Worm (Caenorhabditis elegans) whole organism, midembryonic: ENCODE data around the gene clec-238.

Source experiments
- T22C8.4 ChIP-seq: fragments of 200-800 bp; sonication (Bioruptor generic); IDR thresholded peaks from 2 replicates; pipeline ENCODE4 v1.3.6; 2022; ENCODE audit warnings: missing genetic modification characterization, missing compliant biosample characterization
- cog-1 ChIP-seq: sonication (generic microtip); optimal IDR thresholded peaks from 2 replicates; lab custom pipeline; 2016; ENCODE audit warnings: missing genetic modification characterization, missing compliant biosample characterization
- flt-1 ChIP-seq: fragments of 200-800 bp; sonication (Bioruptor generic); IDR thresholded peaks from 2 replicates; pipeline ENCODE4 v1.3.6; 2022; ENCODE audit warnings: missing genetic modification characterization, missing compliant biosample characterization
- klf-2 ChIP-seq: fragments of 200-800 bp; sonication (Bioruptor generic); conservative IDR thresholded peaks from 2 replicates; pipeline ENCODE4 v1.3.6; 2022; ENCODE audit warnings: missing genetic modification reagents, missing genetic modification characterization, missing compliant biosample characterization
- med-1 ChIP-seq: sonication (generic microtip); optimal IDR thresholded peaks from 2 replicates; lab custom pipeline; 2017; ENCODE audit warnings: missing genetic modification characterization, mild to moderate bottlenecking, missing compliant biosample characterization, antibody characterized with exemption, missing genetic modification reagents; ENCODE audit not compliant: insufficient read depth
- ref-1 ChIP-seq: fragments of 200-800 bp; sonication (Bioruptor generic); conservative IDR thresholded peaks from 2 replicates; pipeline ENCODE4 v1.3.6; 2022; ENCODE audit warnings: missing genetic modification reagents, missing genetic modification characterization, missing compliant biosample characterization
- tab-1 ChIP-seq: fragments of 200-800 bp; sonication (Bioruptor generic); IDR thresholded peaks from 2 replicates; pipeline ENCODE4 v1.3.6; 2022; ENCODE audit warnings: missing genetic modification characterization, missing compliant biosample characterization
- ztf-23 ChIP-seq: fragments of 200-800 bp; sonication (Bioruptor generic); IDR thresholded peaks from 2 replicates; pipeline ENCODE4 v1.3.6; 2022; ENCODE audit warnings: missing genetic modification reagents, missing genetic modification characterization, missing compliant biosample characterization
- ztf-29 ChIP-seq: fragments of 200-800 bp; sonication (Bioruptor generic); IDR thresholded peaks from 2 replicates; pipeline ENCODE4 v1.3.6; 2022; ENCODE audit warnings: missing genetic modification reagents, missing genetic modification characterization, missing compliant biosample characterization

clec-238 gene

ce11 chrV:16951504-16951903, at the start of gene clec-238:
Gene clec-238 (plus strand): TSS chrV:16951804.
- TF ChIP-seq ref-1: no peak
- TF ChIP-seq med-1 (GFP tag; lab: Kevin White, UChicago): no peak
- no peak for TF ChIP-seq T22C8.4 (GFP tag; lab: Robert Waterston, UW)
- TF ChIP-seq ztf-29: no peak
- TF ChIP-seq flt-1 (GFP tag; lab: Robert Waterston, UW): no peak
- no peak for TF ChIP-seq cog-1 (tag; lab: Kevin White, UChicago)
- TF ChIP-seq ztf-23 (GFP tag; lab: Robert Waterston, UW): no peak
- no peak for TF ChIP-seq tab-1 (GFP tag; lab: Robert Waterston, UW)
- TF ChIP-seq klf-2 (GFP tag; lab: Robert Waterston, UW): no peak

- TF ChIP-seq ztf-29 (no peak), cog-1 (tag; lab: Kevin White, UChicago) (no peak), T22C8.4 (GFP tag; lab: Robert Waterston, UW) (no peak), klf-2 (GFP tag; lab: Robert Waterston, UW) (no peak), ztf-23 (GFP tag; lab: Robert Waterston, UW) (no peak), flt-1 (GFP tag; lab: Robert Waterston, UW) (no peak), med-1 (GFP tag; lab: Kevin White, UChicago) (no peak)
Observed at ce11 chrV:16902726-16903125, 48.9 kb upstream of the clec-238 start, which contains the start of gene srd-68. Gene srd-68 (minus strand): TSS chrV:16902826.

DNA sequence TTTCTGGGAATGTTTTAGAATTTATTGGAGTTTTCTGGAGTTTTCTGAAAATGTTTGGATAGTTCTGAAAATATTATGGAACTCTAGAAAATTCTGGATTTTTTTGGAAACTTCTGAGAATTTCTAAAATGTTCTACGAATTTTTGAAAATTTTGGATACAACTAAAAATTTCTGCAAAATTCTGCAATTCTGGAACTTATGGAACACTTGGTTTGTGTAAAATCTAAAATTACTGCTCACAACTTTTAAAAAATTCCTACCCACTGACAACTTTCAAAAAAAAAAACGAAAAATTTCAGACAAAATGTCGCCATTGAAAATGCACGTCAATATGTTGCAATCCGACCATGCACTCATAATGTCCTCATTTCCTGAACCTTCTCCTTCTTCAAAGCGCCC, 47.0 kb upstream of the clec-238 start, which contains the start of gene nhr-262:
Gene nhr-262, plus strand, starts transcription at position 301 of the 400 bp plus-strand sequence.
- TF ChIP-seq ztf-23 (GFP tag; lab: Robert Waterston, UW): no peak
- no peak for TF ChIP-seq cog-1 (tag; lab: Kevin White, UChicago)
- no peak for TF ChIP-seq med-1 (GFP tag; lab: Kevin White, UChicago)
- TF ChIP-seq flt-1 (GFP tag; lab: Robert Waterston, UW): no peak
- no peak for TF ChIP-seq ref-1
- TF ChIP-seq tab-1 (GFP tag; lab: Robert Waterston, UW): no peak
- TF ChIP-seq ztf-29: no peak
- no peak for TF ChIP-seq klf-2 (GFP tag; lab: Robert Waterston, UW)
- no peak for TF ChIP-seq T22C8.4 (GFP tag; lab: Robert Waterston, UW)

- TF ChIP-seq med-1 (GFP tag; lab: Kevin White, UChicago) (no peak), ref-1 (no peak), ztf-29 (no peak), ztf-23 (GFP tag; lab: Robert Waterston, UW) (no peak), cog-1 (tag; lab: Kevin White, UChicago) (no peak), flt-1 (GFP tag; lab: Robert Waterston, UW) (no peak), klf-2 (GFP tag; lab: Robert Waterston, UW) (no peak), tab-1 (GFP tag; lab: Robert Waterston, UW) (no peak), T22C8.4 (GFP tag; lab: Robert Waterston, UW) (no peak)
Observed at ce11 chrV:16909871-16910270, 41.7 kb upstream of the clec-238 start, which contains the start of gene F09C6.16. Gene F09C6.16 (minus strand): TSS chrV:16909971.

ce11 chrV:16910864-16911263, 40.7 kb upstream of the clec-238 start:
- no peak for TF ChIP-seq med-1 (GFP tag; lab: Kevin White, UChicago)

DNA sequence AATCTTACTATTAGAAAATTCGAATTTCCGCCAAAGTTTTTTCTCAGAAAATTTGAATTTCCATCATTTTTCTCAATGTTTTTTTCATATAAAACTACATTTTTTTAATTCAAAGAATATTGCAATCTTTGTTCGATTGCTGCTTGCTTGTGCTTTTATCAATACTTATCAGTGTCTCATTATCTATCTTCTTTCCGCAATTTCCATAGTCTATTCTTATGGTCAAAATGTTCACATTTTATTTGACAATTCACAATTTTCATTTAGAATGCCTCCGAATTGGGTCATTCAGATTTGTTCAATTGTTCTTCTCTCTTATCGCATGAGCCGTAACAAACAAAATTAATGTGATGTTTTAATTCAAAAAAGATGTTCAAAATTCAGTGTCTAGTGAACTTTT, 40.3 kb upstream of the clec-238 start:
- TF ChIP-seq med-1 (GFP tag; lab: Kevin White, UChicago) (no peak), cog-1 (tag; lab: Kevin White, UChicago) (no peak), ref-1 (no peak), klf-2 (GFP tag; lab: Robert Waterston, UW) (no peak), ztf-29 (no peak), T22C8.4 (GFP tag; lab: Robert Waterston, UW) (no peak), flt-1 (GFP tag; lab: Robert Waterston, UW) (no peak), ztf-23 (GFP tag; lab: Robert Waterston, UW) (no peak)

DNA sequence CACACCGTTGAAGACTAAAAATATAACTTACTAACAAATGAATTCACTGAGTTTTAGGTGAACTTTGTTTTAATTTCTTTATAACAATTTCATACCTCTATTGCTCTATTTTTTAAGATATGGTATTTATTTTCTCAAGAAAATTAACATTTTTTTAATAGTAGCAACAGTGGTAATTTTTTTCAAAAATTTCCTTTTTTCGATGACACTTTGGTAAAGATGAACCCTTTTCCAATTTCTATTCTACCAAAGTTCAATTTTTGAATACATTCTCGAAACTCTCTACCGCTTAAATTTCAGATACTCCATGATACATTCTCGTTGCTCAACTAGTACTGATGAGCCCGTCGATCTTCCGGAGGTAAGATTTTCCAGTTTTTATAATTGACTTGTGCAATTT, 39.7 kb upstream of the clec-238 start, which contains the start of gene nhr-116:
Gene nhr-116, plus strand, starts transcription at position 301 of the 400 bp plus-strand sequence.
- TF ChIP-seq ztf-29 (no peak), med-1 (GFP tag; lab: Kevin White, UChicago) (no peak), ztf-23 (GFP tag; lab: Robert Waterston, UW) (no peak), tab-1 (GFP tag; lab: Robert Waterston, UW) (no peak), cog-1 (tag; lab: Kevin White, UChicago) (no peak), klf-2 (GFP tag; lab: Robert Waterston, UW) (no peak), T22C8.4 (GFP tag; lab: Robert Waterston, UW) (no peak), ref-1 (no peak), flt-1 (GFP tag; lab: Robert Waterston, UW) (no peak)

- TF ChIP-seq ztf-29: no peak
- no peak for TF ChIP-seq tab-1 (GFP tag; lab: Robert Waterston, UW)
- no peak for TF ChIP-seq ztf-23 (GFP tag; lab: Robert Waterston, UW)
- TF ChIP-seq med-1 (GFP tag; lab: Kevin White, UChicago): no peak
Observed at ce11 chrV:16916079-16916478, 35.5 kb upstream of the clec-238 start, which contains the start of gene F09C6.10. Gene F09C6.10 (minus strand): TSS chrV:16916179.

DNA sequence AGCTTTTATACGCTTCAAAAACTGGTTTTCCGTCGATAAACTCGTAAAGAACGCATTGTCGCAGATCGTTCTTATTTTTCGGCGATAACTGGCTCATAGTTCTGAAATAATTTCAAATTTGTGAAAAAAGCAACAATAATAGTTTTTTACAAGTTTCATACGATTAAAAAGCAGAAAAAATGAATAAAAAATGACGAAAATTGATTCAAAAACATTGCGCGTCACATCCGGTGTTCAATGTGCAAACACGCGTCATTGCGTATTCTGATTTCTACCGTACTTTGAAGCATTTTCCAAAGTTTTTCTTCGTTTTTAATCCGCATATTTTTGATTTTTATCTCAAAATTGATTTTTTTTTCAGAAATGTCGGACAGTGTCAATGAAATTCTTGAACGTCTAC, 33.2 kb upstream of the clec-238 start, which contains the start of the genes fbxa-206 and Y102A5C.2:
Gene fbxa-206, minus strand, starts transcription at position 101 of the 400 bp plus-strand sequence.
Gene Y102A5C.2, plus strand, starts transcription at position 354 of the 400 bp plus-strand sequence.
- TF ChIP-seq T22C8.4 (GFP tag; lab: Robert Waterston, UW) (no peak), klf-2 (GFP tag; lab: Robert Waterston, UW) (no peak), ztf-29 (no peak), flt-1 (GFP tag; lab: Robert Waterston, UW) (no peak), ztf-23 (GFP tag; lab: Robert Waterston, UW) (no peak)

DNA sequence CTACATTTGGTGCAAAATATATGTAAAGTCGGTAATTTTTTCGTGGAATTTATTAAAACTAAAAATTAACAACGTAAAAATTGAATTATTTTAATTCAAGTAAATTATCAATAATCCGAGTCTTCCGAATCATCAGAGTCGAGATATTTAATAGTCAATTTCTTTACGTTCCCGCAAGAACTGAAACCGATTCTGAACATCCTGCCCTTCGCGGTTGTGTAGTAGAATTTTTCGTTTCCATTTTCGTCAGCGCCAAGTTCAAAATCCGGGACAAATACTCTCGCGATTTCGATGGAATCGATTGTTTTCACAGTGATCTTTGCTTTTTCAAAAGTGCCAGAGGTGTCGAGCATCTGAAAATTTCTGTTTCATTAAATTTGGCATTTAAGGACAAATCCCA, 31.9 kb upstream of the clec-238 start:
- no peak for TF ChIP-seq flt-1 (GFP tag; lab: Robert Waterston, UW)
- no peak for TF ChIP-seq med-1 (GFP tag; lab: Kevin White, UChicago)
- no peak for TF ChIP-seq klf-2 (GFP tag; lab: Robert Waterston, UW)
- TF ChIP-seq cog-1 (tag; lab: Kevin White, UChicago): no peak
- TF ChIP-seq ztf-29: no peak
- TF ChIP-seq ztf-23 (GFP tag; lab: Robert Waterston, UW): no peak
- no peak for TF ChIP-seq ref-1
- TF ChIP-seq tab-1 (GFP tag; lab: Robert Waterston, UW): no peak
- no peak for TF ChIP-seq T22C8.4 (GFP tag; lab: Robert Waterston, UW)
